Worm (Caenorhabditis elegans) whole organism, L4 larva: ENCODE data around the gene cdk-12.

Experiments
- hlh-11 ChIP-seq: fragments of 200-800 bp; sonication (Bioruptor generic); optimal IDR thresholded peaks from 2 replicates; lab custom pipeline; 2018; ENCODE audit warnings: mild to moderate bottlenecking, missing genetic modification characterization, missing compliant biosample characterization
- snpc-4 ChIP-seq: fragments of 150-350 bp; optimal IDR thresholded peaks from 2 replicates; lab custom pipeline; 2014; ENCODE audit warnings: missing biosample characterization, missing genetic modification characterization

DNA sequence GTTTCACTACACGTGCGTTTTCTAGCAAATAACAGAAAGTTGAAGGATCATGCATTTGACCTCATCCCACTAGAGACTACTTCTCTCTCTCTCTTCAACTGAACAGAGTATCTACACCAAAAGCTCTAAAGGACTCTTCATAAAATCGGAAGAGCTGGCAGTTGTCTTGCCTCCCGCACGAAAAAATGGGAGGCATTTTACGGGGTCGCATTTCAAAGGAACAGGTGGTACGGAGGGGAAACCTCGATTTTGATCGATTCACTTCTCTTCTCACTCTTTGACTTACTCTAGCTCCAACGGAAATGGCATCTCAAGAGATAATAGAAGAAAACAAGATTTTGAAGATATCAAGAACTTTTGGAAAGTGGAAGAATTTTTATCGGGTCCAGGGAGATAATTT lies 49.6 kb upstream of the cdk-12 start:
- TF ChIP-seq hlh-11 (tag; lab: Kevin White, UChicago) (peak; percentile 21), snpc-4 (tag; lab: Kevin White, UChicago) (no peak)
